Fruit fly (Drosophila melanogaster): Measurements from ENCODE around the gene mRpL1.

Gene mRpL1

dm6 chr3R:8324016-8324415, 22.8 kb downstream of the mRpL1 start, which contains the start of gene CG7443:
TSS of gene CG7443 (plus strand) at chr3R:8324316.
- no peak for TF ChIP-seq ash1 (GFP tag; optimal IDR thresholded peaks at IDR 0.05)
- TF ChIP-seq CG3847 (GFP tag; IDR thresholded peaks at IDR 0.05), result no peak
- no peak for TF ChIP-seq E2f1 (GFP tag; IDR thresholded peaks at IDR 0.05)
- no peak for TF ChIP-seq MESR4 (GFP tag; optimal IDR thresholded peaks at IDR 0.05)
- TF ChIP-seq CG8359 (GFP tag; optimal IDR thresholded peaks at IDR 0.05; ENCODE audit: borderline replicate concordance), result no peak
- no peak for TF ChIP-seq CG11723 (GFP tag; optimal IDR thresholded peaks at IDR 0.05)
- no peak for TF ChIP-seq Bgb (GFP tag; IDR thresholded peaks at IDR 0.05; ENCODE audit: partially characterized antibody)
- TF ChIP-seq sens (GFP tag), result no peak
- no peak for TF ChIP-seq CG4424 (GFP tag; optimal IDR thresholded peaks at IDR 0.05)
- TF ChIP-seq CG1024 (GFP tag; IDR thresholded peaks at IDR 0.05), result no peak
- no peak for TF ChIP-seq pnt (GFP tag; optimal IDR thresholded peaks at IDR 0.05)
- no peak for TF ChIP-seq pita (GFP tag; optimal IDR thresholded peaks at IDR 0.05)
- TF ChIP-seq B-H2 (GFP tag; optimal IDR thresholded peaks at IDR 0.05), result no peak
- TF ChIP-seq gcm (GFP tag; optimal IDR thresholded peaks at IDR 0.05), result no peak
- TF ChIP-seq CkIIα-i1 (GFP tag; IDR thresholded peaks at IDR 0.05), result no peak

DNA sequence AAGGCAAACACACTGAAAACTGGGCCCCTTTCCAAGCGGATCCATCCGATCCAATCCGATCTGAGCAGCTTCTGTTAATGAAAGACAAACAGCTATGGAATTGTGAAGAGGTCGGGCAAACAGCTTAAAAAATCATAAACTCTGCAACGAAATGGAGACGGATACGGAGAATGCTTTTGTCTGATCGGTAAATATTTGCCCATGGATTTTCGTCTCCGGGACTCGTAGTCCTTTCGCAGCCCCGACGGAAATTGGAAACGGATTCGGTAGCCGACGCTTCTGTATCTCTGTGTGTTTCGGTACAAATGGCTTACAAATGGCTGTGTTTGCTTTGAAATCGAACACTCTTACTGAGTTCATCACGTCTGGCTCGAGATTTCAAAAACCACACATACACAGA, 25.6 kb downstream of the mRpL1 start:
- peak; percentile 6 for TF ChIP-seq zen (tag; optimal IDR thresholded peaks at IDR 0.05)
- peak; percentile 23 for TF ChIP-seq kni (GFP tag; optimal IDR thresholded peaks at IDR 0.05)
- TF ChIP-seq CG15696 (tag; optimal IDR thresholded peaks at IDR 0.05), result peak; percentile 39
- peak; percentile 20 for TF ChIP-seq CG9727 (GFP tag; optimal IDR thresholded peaks at IDR 0.05)
- peak; percentile 36 for TF ChIP-seq ac (GFP tag; optimal IDR thresholded peaks at IDR 0.05)
- TF ChIP-seq slp2 (GFP tag; optimal IDR thresholded peaks at IDR 0.05), result no peak
- no peak for TF ChIP-seq Myb (GFP tag; optimal IDR thresholded peaks at IDR 0.05)
- peak; percentile 57 for TF ChIP-seq fd102C (GFP tag; optimal IDR thresholded peaks at IDR 0.05)
- peak in 1 of 2 experiments; percentile 85 for TF ChIP-seq tll (GFP tag; optimal IDR thresholded peaks at IDR 0.05)
- no peak for TF ChIP-seq CG34422 (GFP tag; IDR thresholded peaks at IDR 0.05)
- no peak for TF ChIP-seq ara (GFP tag; IDR thresholded peaks at IDR 0.05)
- TF ChIP-seq Fer2 (tag; optimal IDR thresholded peaks at IDR 0.05), result no peak

- TF ChIP-seq sens (GFP tag), result peak; percentile 19
- TF ChIP-seq CG32767 (GFP tag; IDR thresholded peaks at IDR 0.05), result no peak
- no peak for TF ChIP-seq Bgb (GFP tag; IDR thresholded peaks at IDR 0.05; ENCODE audit: partially characterized antibody)
- TF ChIP-seq Ets65A (GFP tag), result peak; percentile 80
These were observed 26.9 kb downstream of the mRpL1 start for dm6 chr3R:8327967-8328789.

- TF ChIP-seq CHES-1-like (GFP tag; optimal IDR thresholded peaks at IDR 0.05) (no peak), Tbp (GFP tag; optimal IDR thresholded peaks at IDR 0.05) (no peak), E2f2 (GFP tag; IDR thresholded peaks at IDR 0.05) (no peak), Hmr (GFP tag; optimal IDR thresholded peaks at IDR 0.05) (no peak), insv (GFP tag; optimal IDR thresholded peaks at IDR 0.05) (no peak), onecut (GFP tag; IDR thresholded peaks at IDR 0.05) (no peak), trem (tag; optimal IDR thresholded peaks at IDR 0.05) (no peak), CG12942 (GFP tag; optimal IDR thresholded peaks at IDR 0.05) (no peak), HLH3B (GFP tag; IDR thresholded peaks at IDR 0.05) (no peak), CG1603 (tag; optimal IDR thresholded peaks at IDR 0.05) (no peak), tll (GFP tag; optimal IDR thresholded peaks at IDR 0.05) (no peak), wdn (GFP tag; IDR thresholded peaks at IDR 0.05) (no peak), bcd (GFP tag; optimal IDR thresholded peaks at IDR 0.05) (no peak), HmgD (GFP tag; optimal IDR thresholded peaks at IDR 0.05) (no peak), CG18619 (GFP tag; optimal IDR thresholded peaks at IDR 0.05) (no peak), Dfd (GFP tag; optimal IDR thresholded peaks at IDR 0.05) (no peak), jing (GFP tag; optimal IDR thresholded peaks at IDR 0.05) (no peak), CG31365 (tag; optimal IDR thresholded peaks at IDR 0.05) (no peak)
These were observed 28.4 kb downstream of the mRpL1 start for dm6 chr3R:8329628-8330027.
